Worm (Caenorhabditis elegans) whole organism, L2 larva: ENCODE results near the gene zyg-1.

Experiments
- C34F6.9 ChIP-seq: fragments of 150-350 bp; optimal IDR thresholded peaks from 2 replicates; lab custom pipeline; 2014; ENCODE audit warnings: missing biosample characterization, missing genetic modification characterization
- F13H6.1 ChIP-seq: sonication (generic microtip); optimal IDR thresholded peaks from 2 replicates; lab custom pipeline; 2016; ENCODE audit warnings: missing genetic modification characterization, missing compliant biosample characterization
- R02D3.7 ChIP-seq: fragments of 150-350 bp; optimal IDR thresholded peaks from 2 replicates; lab custom pipeline; 2014; ENCODE audit warnings: missing biosample characterization, missing genetic modification characterization
- Y55F3AM.14 ChIP-seq: fragments of 200-800 bp; sonication (Bioruptor generic); optimal IDR thresholded peaks from 2 replicates; lab custom pipeline; 2018; ENCODE audit warnings: mild to moderate bottlenecking, missing genetic modification characterization, missing compliant biosample characterization
- aly-2 ChIP-seq: fragments of 150-350 bp; optimal IDR thresholded peaks from 2 replicates; lab custom pipeline; 2014; ENCODE audit warnings: missing biosample characterization, missing genetic modification characterization
- ama-1 ChIP-seq: fragments of 150-350 bp; optimal IDR thresholded peaks from 2 replicates; lab custom pipeline; 2018; ENCODE audit warnings: inconsistent platforms
- blmp-1 ChIP-seq: sonication (generic microtip); optimal IDR thresholded peaks from 2 replicates; lab custom pipeline; 2017; ENCODE audit warnings: missing genetic modification characterization, mild to moderate bottlenecking, missing compliant biosample characterization, antibody characterized with exemption, moderate library complexity; ENCODE audit not compliant: insufficient read depth
- ceh-16 ChIP-seq: fragments of 150-350 bp; optimal IDR thresholded peaks from 2 replicates; lab custom pipeline; 2014; ENCODE audit warnings: missing biosample characterization, missing genetic modification characterization
- ceh-82 ChIP-seq: fragments of 150-350 bp; optimal IDR thresholded peaks from 2 replicates; lab custom pipeline; 2014; ENCODE audit warnings: missing biosample characterization, missing genetic modification characterization
- crh-2 ChIP-seq: sonication (generic microtip); optimal IDR thresholded peaks from 2 replicates; lab custom pipeline; 2017; ENCODE audit warnings: missing biosample characterization, missing genetic modification characterization
- dmd-4 ChIP-seq: sonication (generic microtip); optimal IDR thresholded peaks from 2 replicates; lab custom pipeline; 2017; ENCODE audit warnings: missing biosample characterization, missing genetic modification characterization
- egl-27 ChIP-seq: sonication (generic microtip); optimal IDR thresholded peaks from 3 replicates; lab custom pipeline; 2017; ENCODE audit warnings: missing biosample characterization, missing genetic modification reagents, missing genetic modification characterization
- elt-1 ChIP-seq: fragments of 150-350 bp; optimal IDR thresholded peaks from 2 replicates; lab custom pipeline; 2014; ENCODE audit warnings: missing biosample characterization, missing genetic modification characterization
- elt-3 ChIP-seq: sonication (generic microtip); optimal IDR thresholded peaks from 2 replicates; lab custom pipeline; 2017; ENCODE audit warnings: missing biosample characterization, missing genetic modification characterization
- fos-1 ChIP-seq: fragments of 150-350 bp; optimal IDR thresholded peaks from 2 replicates; lab custom pipeline; 2014; ENCODE audit warnings: missing biosample characterization, missing genetic modification characterization
- gmeb-1 ChIP-seq: fragments of 150-350 bp; optimal IDR thresholded peaks from 2 replicates; lab custom pipeline; 2014; ENCODE audit warnings: missing biosample characterization, missing genetic modification characterization
- lin-11 ChIP-seq: fragments of 150-350 bp; sonication (generic microtip); optimal IDR thresholded peaks from 2 replicates; lab custom pipeline; 2014; ENCODE audit warnings: missing biosample characterization, missing genetic modification characterization, inconsistent platforms, mixed read lengths
- lin-13 ChIP-seq: fragments of 150-350 bp; optimal IDR thresholded peaks from 2 replicates; lab custom pipeline; 2014; ENCODE audit warnings: missing biosample characterization, missing genetic modification reagents, missing genetic modification characterization
- lin-39 ChIP-seq: fragments of 150-350 bp; optimal IDR thresholded peaks from 2 replicates; lab custom pipeline; 2014; ENCODE audit warnings: missing biosample characterization, missing genetic modification reagents, missing genetic modification characterization
- lsy-2 ChIP-seq, 2 experiments: fragments of 150-350 bp in 1 of 2; sonication (generic microtip) in 1 of 2; optimal IDR thresholded peaks; 2 replicates each; lab custom pipeline; 2014 to 2017; ENCODE audit warnings: missing biosample characterization in 2 of 2, missing genetic modification characterization in 2 of 2
- mab-5 ChIP-seq: fragments of 150-350 bp; optimal IDR thresholded peaks from 2 replicates; lab custom pipeline; 2014; ENCODE audit warnings: missing biosample characterization, missing genetic modification characterization
- mdl-1 ChIP-seq, 2 experiments: fragments of 150-350 bp in 1 of 2; sonication (generic microtip) in 1 of 2; optimal IDR thresholded peaks; 2 replicates each; lab custom pipeline; 2017; ENCODE audit warnings: missing biosample characterization in 2 of 2, missing genetic modification characterization in 2 of 2
- nhr-10 ChIP-seq: sonication (generic microtip); optimal IDR thresholded peaks from 2 replicates; lab custom pipeline; 2017; ENCODE audit warnings: missing biosample characterization, missing genetic modification characterization
- nhr-11 ChIP-seq: fragments of 150-350 bp; optimal IDR thresholded peaks from 2 replicates; lab custom pipeline; 2014; ENCODE audit warnings: missing biosample characterization, missing genetic modification characterization
- nhr-129 ChIP-seq: fragments of 150-350 bp; optimal IDR thresholded peaks from 2 replicates; lab custom pipeline; 2014; ENCODE audit warnings: missing biosample characterization, missing genetic modification characterization
- nhr-21 ChIP-seq: fragments of 150-350 bp; optimal IDR thresholded peaks from 2 replicates; lab custom pipeline; 2014; ENCODE audit warnings: missing biosample characterization, missing genetic modification characterization
- nhr-23 ChIP-seq: fragments of 150-350 bp; optimal IDR thresholded peaks from 2 replicates; lab custom pipeline; 2014; ENCODE audit warnings: missing biosample characterization, missing genetic modification reagents, missing genetic modification characterization
- nhr-25 ChIP-seq: fragments of 150-350 bp; sonication (generic microtip); optimal IDR thresholded peaks from 3 replicates; lab custom pipeline; 2014; ENCODE audit warnings: missing biosample characterization, missing genetic modification characterization
- nhr-6 ChIP-seq: fragments of 150-350 bp; optimal IDR thresholded peaks from 2 replicates; lab custom pipeline; 2014; ENCODE audit warnings: missing biosample characterization, missing genetic modification characterization
- nhr-77 ChIP-seq: fragments of 150-350 bp; optimal IDR thresholded peaks from 2 replicates; lab custom pipeline; 2014; ENCODE audit warnings: missing biosample characterization, missing genetic modification characterization
- peb-1 ChIP-seq: fragments of 150-350 bp; optimal IDR thresholded peaks from 2 replicates; lab custom pipeline; 2014; ENCODE audit warnings: missing biosample characterization, missing genetic modification characterization
- sem-4 ChIP-seq: fragments of 150-350 bp; optimal IDR thresholded peaks from 2 replicates; lab custom pipeline; 2014; ENCODE audit warnings: missing biosample characterization, missing genetic modification reagents, missing genetic modification characterization
- skn-1 ChIP-seq: sonication (generic microtip); optimal IDR thresholded peaks from 2 replicates; lab custom pipeline; 2017; ENCODE audit warnings: missing biosample characterization, missing genetic modification characterization
- sma-3 ChIP-seq: sonication (generic microtip); optimal IDR thresholded peaks from 2 replicates; lab custom pipeline; 2016; ENCODE audit warnings: missing genetic modification reagents, missing genetic modification characterization, missing compliant biosample characterization
- sma-9 ChIP-seq, 2 experiments: fragments of 150-350 bp in 1 of 2; sonication (generic microtip) in 1 of 2; optimal IDR thresholded peaks; 2 replicates each; lab custom pipeline; 2014 to 2016; ENCODE audit warnings: missing genetic modification characterization in 2 of 2, mild to moderate bottlenecking in 1 of 2, missing biosample characterization in 1 of 2, missing compliant biosample characterization in 1 of 2, missing genetic modification reagents in 1 of 2, moderate library complexity in 1 of 2
- unc-55 ChIP-seq: fragments of 150-350 bp; sonication (generic microtip); optimal IDR thresholded peaks from 3 replicates; lab custom pipeline; 2014; ENCODE audit warnings: missing biosample characterization, missing genetic modification reagents, missing genetic modification characterization
- unc-62 ChIP-seq: fragments of 150-350 bp; optimal IDR thresholded peaks from 2 replicates; lab custom pipeline; 2014; ENCODE audit warnings: missing biosample characterization, missing genetic modification reagents, missing genetic modification characterization
- zag-1 ChIP-seq: fragments of 150-350 bp; optimal IDR thresholded peaks from 2 replicates; lab custom pipeline; 2014; ENCODE audit warnings: missing biosample characterization, missing genetic modification characterization
- ztf-1 ChIP-seq: fragments of 200-800 bp; sonication (Bioruptor generic); conservative IDR thresholded peaks from 2 replicates; pipeline ENCODE4 v1.3.6; 2022; ENCODE audit warnings: missing genetic modification characterization, missing compliant biosample characterization
- ztf-11 ChIP-seq: sonication (generic microtip); optimal IDR thresholded peaks from 2 replicates; lab custom pipeline; 2017; ENCODE audit warnings: missing biosample characterization, missing genetic modification characterization
- ztf-4 ChIP-seq: fragments of 150-350 bp; optimal IDR thresholded peaks from 2 replicates; lab custom pipeline; 2014; ENCODE audit warnings: missing biosample characterization, missing genetic modification characterization

zyg-1 gene

ce11 chrII:5693893-5694292 lies 44.3 kb downstream of the zyg-1 start, which contains the start of gene C25H3.3:
C25H3.3 (plus strand) TSS chrII:5694193.
- TF ChIP-seq nhr-6 (tag; lab: Kevin White, UChicago) (no peak), nhr-77 (no peak), R02D3.7 (no peak), nhr-10 (no peak), sma-9 (GFP tag; optimal IDR thresholded peaks at IDR 0.05; lab: Kevin White, UChicago) (no peak), sma-9 (tag; optimal IDR thresholded peaks at IDR 0.05; lab: Kevin White, UChicago) (no peak), Y55F3AM.14 (no peak), lsy-2 (tag; optimal IDR thresholded peaks at IDR 0.05; lab: Kevin White, UChicago) (no peak), nhr-23 (tag; lab: Kevin White, UChicago) (no peak), lin-11 (tag; lab: Kevin White, UChicago) (no peak), lin-39 (tag; lab: Kevin White, UChicago) (no peak), elt-1 (tag; lab: Kevin White, UChicago) (no peak), ztf-1 (GFP tag; lab: Robert Waterston, UW) (no peak), dmd-4 (tag; lab: Kevin White, UChicago) (no peak), nhr-25 (no peak), ceh-82 (no peak), F13H6.1 (no peak)

- TF ChIP-seq nhr-11 (tag; lab: Kevin White, UChicago) (no peak), nhr-6 (tag; lab: Kevin White, UChicago) (no peak), crh-2 (tag; lab: Kevin White, UChicago) (no peak), mdl-1 (tag; optimal IDR thresholded peaks at IDR 0.05; lab: Kevin White, UChicago) (no peak), C34F6.9 (no peak), unc-62 (no peak), ama-1 (lab: Kevin White, UChicago) (no peak), sma-3 (GFP tag; lab: Kevin White, UChicago) (no peak), ztf-1 (GFP tag; lab: Robert Waterston, UW) (no peak), lsy-2 (tag; optimal IDR thresholded peaks at IDR 0.05; lab: Kevin White, UChicago) (no peak), nhr-77 (no peak), ceh-16 (tag; lab: Kevin White, UChicago) (no peak), ztf-11 (tag; lab: Kevin White, UChicago) (no peak)
Observed at ce11 chrII:5694798-5695197, 45.2 kb downstream of the zyg-1 start, which contains the start of gene C25H3.14. C25H3.14 (plus strand) TSS chrII:5695098.

ce11 chrII:5696218-5696617 lies 46.7 kb downstream of the zyg-1 start:
- TF ChIP-seq aly-2 (tag; lab: Kevin White, UChicago) (no peak), mab-5 (no peak), lin-13 (GFP tag; lab: Kevin White, UChicago) (no peak), fos-1 (no peak), dmd-4 (tag; lab: Kevin White, UChicago) (no peak), zag-1 (tag; lab: Kevin White, UChicago) (no peak), sem-4 (no peak), peb-1 (no peak), nhr-25 (no peak), mdl-1 (tag; optimal IDR thresholded peaks at IDR 0.05; lab: Kevin White, UChicago) (no peak), ztf-4 (tag; lab: Kevin White, UChicago) (no peak), unc-55 (GFP tag; lab: Kevin White, UChicago) (no peak), blmp-1 (no peak)
- TF ChIP-seq, all 48 proteins: peak for 0

- no peak for TF ChIP-seq skn-1
- TF ChIP-seq ceh-16 (tag; lab: Kevin White, UChicago), result no peak
- TF ChIP-seq elt-3, result no peak
- TF ChIP-seq egl-27 (tag; lab: Kevin White, UChicago), result no peak
- TF ChIP-seq nhr-129 (tag; lab: Kevin White, UChicago), result no peak
- no peak for TF ChIP-seq zag-1 (tag; lab: Kevin White, UChicago)
- no peak for TF ChIP-seq dmd-4 (tag; lab: Kevin White, UChicago)
- TF ChIP-seq lsy-2 (tag; optimal IDR thresholded peaks at IDR 0.05; lab: Kevin White, UChicago), result no peak
- TF ChIP-seq nhr-21 (tag; lab: Kevin White, UChicago), result no peak
- TF ChIP-seq ceh-82, result no peak
- TF ChIP-seq unc-55 (GFP tag; lab: Kevin White, UChicago), result no peak
- no peak for TF ChIP-seq gmeb-1 (tag; lab: Kevin White, UChicago)
- no peak for TF ChIP-seq nhr-6 (tag; lab: Kevin White, UChicago)
- TF ChIP-seq nhr-10, result no peak
Observed at ce11 chrII:5697338-5697737, 47.8 kb downstream of the zyg-1 start.
